Worm (Caenorhabditis elegans) whole organism, L1 larva: ENCODE results near the gene F47D12.7.

Experiments
- dpl-1 ChIP-seq, 3 experiments: fragments of 150-350 bp in 2 of 3; sonication (generic microtip) in 1 of 3; optimal IDR thresholded peaks; 2 replicates each; lab custom pipeline; 2014 to 2017; ENCODE audit warnings: missing biosample characterization in 3 of 3, missing genetic modification characterization in 3 of 3, missing genetic modification reagents in 3 of 3
- rnt-1 ChIP-seq: sonication (generic microtip); optimal IDR thresholded peaks from 2 replicates; lab custom pipeline; 2016; ENCODE audit warnings: mild to moderate bottlenecking, missing genetic modification characterization, moderate library complexity, missing compliant biosample characterization
- tlp-1 ChIP-seq: fragments of 150-350 bp; optimal IDR thresholded peaks from 2 replicates; lab custom pipeline; 2014; ENCODE audit warnings: missing biosample characterization, missing genetic modification characterization
- unc-30 ChIP-seq: sonication (generic microtip); optimal IDR thresholded peaks from 2 replicates; lab custom pipeline; 2017; ENCODE audit warnings: missing biosample characterization, missing genetic modification characterization
- unc-62 ChIP-seq: fragments of 150-350 bp; optimal IDR thresholded peaks from 2 replicates; lab custom pipeline; 2014; ENCODE audit warnings: missing biosample characterization, missing genetic modification reagents, missing genetic modification characterization

DNA sequence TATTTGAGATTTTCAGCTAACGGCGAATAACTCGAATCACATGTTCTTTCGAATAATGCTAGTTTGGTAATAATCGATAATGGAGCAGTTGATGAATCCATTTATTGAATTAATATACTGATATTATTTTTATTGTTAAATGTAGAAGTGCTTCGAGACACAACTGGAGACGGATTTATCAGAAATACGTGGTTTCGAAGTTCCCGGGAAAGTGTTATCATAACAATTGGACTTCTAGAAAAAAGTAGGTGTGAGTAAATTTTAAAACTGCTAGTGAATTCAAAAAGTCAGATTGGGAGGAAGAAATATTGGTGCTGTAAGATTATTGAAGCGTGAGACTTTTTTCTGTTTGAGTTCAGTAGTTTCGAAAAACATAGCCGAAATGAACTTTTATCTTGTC is 35.7 kb downstream of the F47D12.7 start, which contains the start of gene srg-2:
- TF ChIP-seq dpl-1 (GFP tag; optimal IDR thresholded peaks at IDR 0.05; lab: Kevin White, UChicago) (no peak), unc-62 (GFP tag; lab: Kevin White, UChicago) (no peak), unc-30 (tag; lab: Kevin White, UChicago) (no peak), tlp-1 (tag; lab: Kevin White, UChicago) (no peak), rnt-1 (no peak)
